Fruit fly (Drosophila melanogaster) whole organism, embryonic: ENCODE data around the gene CG17593.
A peak's percentile ranks its signal among the peaks of the same experiment; 100 is the strongest.

Source experiments
- Blimp-1 ChIP-seq: fragments of 200-800 bp; sonication (Bioruptor generic); optimal IDR thresholded peaks from 3 replicates; lab custom pipeline; 2018; ENCODE audit warnings: missing biosample characterization, missing genetic modification characterization, mild to moderate bottlenecking, moderate library complexity, missing genetic modification reagents
- CG10274 ChIP-seq: fragments of 200-800 bp; sonication (Bioruptor generic); optimal IDR thresholded peaks from 3 replicates; lab custom pipeline; 2017; ENCODE audit warnings: missing biosample characterization, mild to moderate bottlenecking, missing genetic modification characterization
- CG11456 ChIP-seq: fragments of 200-800 bp; sonication (Bioruptor generic); IDR thresholded peaks from 3 replicates; pipeline ENCODE4 v1.3.6; 2022; ENCODE audit warnings: missing biosample characterization, missing genetic modification characterization
- CG11504 ChIP-seq: fragments of 200-800 bp; sonication (Bioruptor generic); optimal IDR thresholded peaks from 3 replicates; lab custom pipeline; 2019; ENCODE audit warnings: missing biosample characterization, mild to moderate bottlenecking, missing genetic modification characterization, moderate library complexity
- CG11695 ChIP-seq: fragments of 200-800 bp; sonication (Bioruptor generic); IDR thresholded peaks from 3 replicates; pipeline ENCODE4 v1.3.6; 2022; ENCODE audit warnings: missing biosample characterization, missing genetic modification characterization
- CG11696 ChIP-seq: fragments of 200-800 bp; sonication (Bioruptor generic); IDR thresholded peaks from 2 replicates; pipeline ENCODE4 v1.3.6; 2022; ENCODE audit warnings: missing biosample characterization, missing genetic modification characterization
- CG13775 ChIP-seq: fragments of 200-800 bp; sonication (Bioruptor generic); optimal IDR thresholded peaks from 3 replicates; lab custom pipeline; 2017; ENCODE audit warnings: missing biosample characterization, mild to moderate bottlenecking, missing genetic modification characterization
- CG15269 ChIP-seq: fragments of 200-800 bp; sonication (Bioruptor generic); optimal IDR thresholded peaks from 2 replicates; lab custom pipeline; 2018; ENCODE audit warnings: missing biosample characterization, mild to moderate bottlenecking, missing genetic modification characterization, moderate library complexity
- CG17359 ChIP-seq: fragments of 200-800 bp; sonication (Bioruptor generic); optimal IDR thresholded peaks from 3 replicates; lab custom pipeline; 2018; ENCODE audit warnings: missing biosample characterization, mild to moderate bottlenecking, missing genetic modification characterization, moderate library complexity
- CG17361 ChIP-seq: fragments of 200-800 bp; sonication (Bioruptor generic); IDR thresholded peaks from 3 replicates; pipeline ENCODE4 v1.3.6; 2022; ENCODE audit warnings: missing biosample characterization, missing genetic modification characterization
- CG17612 ChIP-seq: fragments of 200-800 bp; sonication (Bioruptor generic); IDR thresholded peaks from 2 replicates; pipeline ENCODE4 v1.3.6; 2022; ENCODE audit warnings: missing biosample characterization, missing genetic modification characterization
- CG2712 ChIP-seq: fragments of 200-800 bp; optimal IDR thresholded peaks from 3 replicates; lab custom pipeline; 2019; ENCODE audit warnings: missing biosample characterization, mild to moderate bottlenecking, missing genetic modification characterization, moderate library complexity
- CG34422 ChIP-seq: fragments of 200-800 bp; sonication (Bioruptor generic); IDR thresholded peaks from 3 replicates; pipeline ENCODE4 v1.3.6; 2022; ENCODE audit warnings: missing biosample characterization, missing genetic modification characterization
- CG3847 ChIP-seq: fragments of 200-800 bp; sonication (Bioruptor generic); IDR thresholded peaks from 2 replicates; pipeline ENCODE4 v1.3.6; 2022; ENCODE audit warnings: missing biosample characterization, missing genetic modification characterization
- CG4424 ChIP-seq: fragments of 200-800 bp; sonication (Bioruptor generic); optimal IDR thresholded peaks from 3 replicates; lab custom pipeline; 2016; ENCODE audit warnings: missing biosample characterization, missing genetic modification characterization
- CG6272 ChIP-seq: fragments of 200-800 bp; sonication (Bioruptor generic); IDR thresholded peaks from 2 replicates; pipeline ENCODE4 v1.3.6; 2022; ENCODE audit warnings: missing biosample characterization, missing genetic modification characterization
- Camta ChIP-seq: fragments of 200-800 bp; sonication (Bioruptor generic); optimal IDR thresholded peaks from 2 replicates; lab custom pipeline; 2016; ENCODE audit warnings: missing biosample characterization, missing genetic modification characterization
- CkIIα-i1 ChIP-seq: fragments of 200-800 bp; sonication (Bioruptor generic); IDR thresholded peaks from 2 replicates; pipeline ENCODE4 v1.3.6; 2022; ENCODE audit warnings: missing biosample characterization, missing genetic modification characterization
- Dip2 ChIP-seq: fragments of 200-800 bp; sonication (Bioruptor generic); IDR thresholded peaks from 2 replicates; pipeline ENCODE4 v1.3.6; 2022; ENCODE audit warnings: missing biosample characterization, missing genetic modification characterization
- Dip3 ChIP-seq: fragments of 200-800 bp; sonication (Bioruptor generic); optimal IDR thresholded peaks from 3 replicates; lab custom pipeline; 2016; ENCODE audit warnings: missing biosample characterization, missing genetic modification characterization
- HLH3B ChIP-seq: fragments of 200-800 bp; sonication (Bioruptor generic); IDR thresholded peaks from 2 replicates; pipeline ENCODE4 v1.3.6; 2022; ENCODE audit warnings: missing biosample characterization, missing genetic modification characterization
- Hmx ChIP-seq: fragments of 200-800 bp; sonication (Bioruptor generic); optimal IDR thresholded peaks from 2 replicates; lab custom pipeline; 2016; ENCODE audit warnings: missing biosample characterization, missing genetic modification characterization
- Jarid2 ChIP-seq: fragments of 200-800 bp; sonication (Bioruptor generic); optimal IDR thresholded peaks from 3 replicates; lab custom pipeline; 2017; ENCODE audit warnings: mild to moderate bottlenecking, missing biosample characterization, missing genetic modification reagents, missing genetic modification characterization
- Nf-YA ChIP-seq: fragments of 200-800 bp; sonication (Bioruptor generic); IDR thresholded peaks from 2 replicates; pipeline ENCODE4 v1.3.6; 2022; ENCODE audit warnings: missing biosample characterization, missing genetic modification characterization
- NfI ChIP-seq: fragments of 200-800 bp; sonication (Bioruptor generic); optimal IDR thresholded peaks from 3 replicates; lab custom pipeline; 2018; ENCODE audit warnings: missing biosample characterization, mild to moderate bottlenecking, missing genetic modification characterization, moderate library complexity
- Poxn ChIP-seq: fragments of 200-800 bp; sonication (Bioruptor generic); IDR thresholded peaks from 2 replicates; pipeline ENCODE4 v1.3.6; 2022; ENCODE audit warnings: missing biosample characterization, missing genetic modification characterization
- Rfx ChIP-seq: fragments of 200-800 bp; sonication (Bioruptor generic); IDR thresholded peaks from 2 replicates; pipeline ENCODE4 v1.3.6; 2022; ENCODE audit warnings: missing biosample characterization, missing genetic modification characterization
- Six4 ChIP-seq: fragments of 200-800 bp; sonication (Bioruptor generic); optimal IDR thresholded peaks from 2 replicates; lab custom pipeline; 2016; ENCODE audit warnings: missing biosample characterization, missing genetic modification characterization
- Trl ChIP-seq, 3 experiments: fragments of >200 bp in 2 of 3; fragments of 200-800 bp in 1 of 3; sonication (Bioruptor generic) in 1 of 3; optimal IDR thresholded peaks; 2 replicates in 1 of 3; 3 replicates in 2 of 3; lab custom pipeline; 2016 to 2017; ENCODE audit warnings: missing biosample characterization in 1 of 3, missing genetic modification characterization in 1 of 3
- Xbp1 ChIP-seq: fragments of 200-800 bp; sonication (Bioruptor generic); optimal IDR thresholded peaks from 3 replicates; lab custom pipeline; 2016; ENCODE audit warnings: missing biosample characterization, mild to moderate bottlenecking, missing genetic modification characterization
- aop ChIP-seq: fragments of 200-800 bp; sonication (Bioruptor generic); IDR thresholded peaks from 2 replicates; pipeline ENCODE4 v1.3.6; 2022; ENCODE audit warnings: missing biosample characterization, missing genetic modification characterization
- ase ChIP-seq: fragments of 200-800 bp; sonication (Bioruptor generic); IDR thresholded peaks from 3 replicates; pipeline ENCODE4 v1.3.6; 2022; ENCODE audit warnings: missing biosample characterization, missing genetic modification characterization
- bsh ChIP-seq, 2 experiments: fragments of 200-800 bp; sonication (Bioruptor generic); optimal IDR thresholded peaks; 2 replicates each; lab custom pipeline; 2017 to 2018; ENCODE audit warnings: mild to moderate bottlenecking in 2 of 2, missing biosample characterization in 2 of 2, missing genetic modification characterization in 2 of 2, moderate library complexity in 1 of 2
- croc ChIP-seq: fragments of 200-800 bp; sonication (Bioruptor generic); conservative IDR thresholded peaks from 3 replicates; pipeline ENCODE4 v1.3.6; 2022; ENCODE audit warnings: missing biosample characterization, missing genetic modification characterization
- eve ChIP-seq, 2 experiments: fragments of >200 bp; optimal IDR thresholded peaks; 2 replicates each; lab custom pipeline; 2017; ENCODE audit warnings: missing biosample characterization in 2 of 2, missing genetic modification characterization in 2 of 2
- gce ChIP-seq: fragments of 200-800 bp; sonication (Bioruptor generic); IDR thresholded peaks from 3 replicates; pipeline ENCODE4 v1.3.6; 2022; ENCODE audit warnings: missing biosample characterization, missing genetic modification characterization
- gcm ChIP-seq: fragments of 200-800 bp; sonication (Bioruptor generic); optimal IDR thresholded peaks from 2 replicates; lab custom pipeline; 2019; ENCODE audit warnings: missing biosample characterization, mild to moderate bottlenecking, missing genetic modification characterization, moderate library complexity
- hkb ChIP-seq, 2 experiments: fragments of 200-800 bp in 1 of 2; fragments of >200 bp in 1 of 2; sonication (Bioruptor generic) in 1 of 2; IDR thresholded peaks in 1 of 2; optimal IDR thresholded peaks in 1 of 2; 2 replicates each; pipeline versions ENCODE4 v1.3.6 to Lab custom; 2017 to 2022; ENCODE audit warnings: missing biosample characterization in 1 of 2, missing genetic modification characterization in 1 of 2
- kni ChIP-seq: fragments of 200-800 bp; sonication (Bioruptor generic); optimal IDR thresholded peaks from 3 replicates; lab custom pipeline; 2017; ENCODE audit warnings: mild to moderate bottlenecking, missing biosample characterization, missing genetic modification reagents, missing genetic modification characterization
- lilli ChIP-seq: fragments of 200-800 bp; sonication (Bioruptor generic); optimal IDR thresholded peaks from 3 replicates; lab custom pipeline; 2016; ENCODE audit warnings: missing biosample characterization, missing genetic modification characterization
- otp ChIP-seq: fragments of 200-800 bp; sonication (Bioruptor generic); IDR thresholded peaks from 3 replicates; pipeline ENCODE4, ENCODE4 v1.3.6; 2022; ENCODE audit warnings: missing biosample characterization, missing genetic modification characterization
- prd ChIP-seq, 3 experiments: fragments of >200 bp in 2 of 3; fragments of 200-800 bp in 1 of 3; sonication (Bioruptor generic) in 1 of 3; optimal IDR thresholded peaks in 2 of 3; IDR thresholded peaks in 1 of 3; 2 replicates in 2 of 3; 3 replicates in 1 of 3; pipeline versions ENCODE4 v1.3.6 to Lab custom; 2017 to 2022; ENCODE audit warnings: missing biosample characterization in 1 of 3, missing genetic modification characterization in 1 of 3
- ranshi ChIP-seq: fragments of 200-800 bp; sonication (Bioruptor generic); IDR thresholded peaks from 2 replicates; pipeline ENCODE4 v1.3.6; 2022; ENCODE audit warnings: missing biosample characterization, missing genetic modification characterization
- sim ChIP-seq: fragments of 200-800 bp; sonication (Bioruptor generic); IDR thresholded peaks from 2 replicates; pipeline ENCODE4 v1.3.6; 2022; ENCODE audit warnings: missing biosample characterization, missing genetic modification characterization
- slou ChIP-seq: fragments of 200-800 bp; sonication (Bioruptor generic); optimal IDR thresholded peaks from 3 replicates; lab custom pipeline; 2016; ENCODE audit warnings: missing biosample characterization, missing genetic modification characterization
- tup ChIP-seq: fragments of 200-800 bp; sonication (Bioruptor generic); optimal IDR thresholded peaks from 2 replicates; lab custom pipeline; 2016; ENCODE audit warnings: missing biosample characterization, mild to moderate bottlenecking, missing genetic modification characterization, moderate library complexity

CG17593 gene

dm6 chr2L:3559647-3560046, 45.0 kb downstream of the CG17593 start (continued):
- TF ChIP-seq Blimp-1 (GFP tag; lab: Kevin White, UChicago) = peak; percentile 30
- TF ChIP-seq CG11695 (GFP tag; lab: Robert Waterston, UW) = peak; percentile 57; the same call in 1 of the 3 replicates
- no peak for TF ChIP-seq aop
- peak; percentile 13 for TF ChIP-seq CG15269
- peak; percentile 20 for TF ChIP-seq gcm (GFP tag; lab: Kevin White, UChicago)
- no peak for TF ChIP-seq Six4 (GFP tag; lab: Kevin White, UChicago)
- no peak for TF ChIP-seq prd (optimal IDR thresholded peaks at IDR 0.05; lab: Kevin White, UChicago)
- peak; percentile 45; the same call in 2 of the 3 replicates for TF ChIP-seq prd (GFP tag; IDR thresholded peaks at IDR 0.05; lab: Robert Waterston, UW)
- peak; percentile 44; the same call in 1 of the 2 replicates for TF ChIP-seq Rfx (GFP tag; lab: Robert Waterston, UW)
- TF ChIP-seq CG11504 (tag; lab: Kevin White, UChicago) = peak; percentile 7
- no peak for TF ChIP-seq tup
- no peak for TF ChIP-seq CG4424 (GFP tag; lab: Kevin White, UChicago)
- TF ChIP-seq lilli = no peak
- TF ChIP-seq bsh (GFP tag; optimal IDR thresholded peaks at IDR 0.05; lab: Kevin White, UChicago) = peak in 1 of 2 experiments; percentile 23
- TF ChIP-seq Nf-YA (GFP tag; lab: Robert Waterston, UW) = 0 out of 2 replicates have a peak, but pooled peaks have one; percentile 9
- TF ChIP-seq hkb (optimal IDR thresholded peaks at IDR 0.05; lab: Kevin White, UChicago) = no peak
- TF ChIP-seq hkb (GFP tag; IDR thresholded peaks at IDR 0.05; lab: Robert Waterston, UW) = 0 out of 2 replicates have a peak, but pooled peaks have one; percentile 42

- TF ChIP-seq bsh (GFP tag; optimal IDR thresholded peaks at IDR 0.05; lab: Kevin White, UChicago) (peak in 1 of 2 experiments; percentile 3), CG17361 (GFP tag; lab: Robert Waterston, UW) (peak; percentile 57; the same call in 1 of the 3 replicates), Dip2 (no peak)
Measured at dm6 chr2L:3562435-3562834, 47.8 kb downstream of the CG17593 start.

- no peak for TF ChIP-seq sim
- TF ChIP-seq CG17612 (GFP tag; lab: Robert Waterston, UW) = no peak
- no peak for TF ChIP-seq Dip3
- TF ChIP-seq CG11456 (GFP tag; lab: Robert Waterston, UW) = no peak
- no peak for TF ChIP-seq Jarid2 (GFP tag; lab: Kevin White, UChicago)
- TF ChIP-seq CG10274 (GFP tag; lab: Kevin White, UChicago) = no peak
- no peak for TF ChIP-seq CG17359 (tag; lab: Kevin White, UChicago)
- TF ChIP-seq croc = no peak
- no peak for TF ChIP-seq CkIIα-i1
- no peak for TF ChIP-seq gce (GFP tag; lab: Robert Waterston, UW)
- no peak for TF ChIP-seq CG34422 (GFP tag; lab: Robert Waterston, UW)
- no peak for TF ChIP-seq slou (GFP tag; lab: Kevin White, UChicago)
- TF ChIP-seq CG6272 (GFP tag; lab: Robert Waterston, UW) = no peak
Measured at dm6 chr2L:3564556-3564955, 49.9 kb downstream of the CG17593 start.

- TF ChIP-seq NfI (GFP tag; lab: Kevin White, UChicago) (peak; percentile 11), CG2712 (peak; percentile 75), CG3847 (GFP tag; lab: Robert Waterston, UW) (no peak), CG11696 (0 out of 2 replicates have a peak, but pooled peaks have one; percentile 24), ase (no peak), Xbp1 (GFP tag; lab: Kevin White, UChicago) (peak; percentile 32), otp (GFP tag; lab: Robert Waterston, UW) (peak; percentile 42; the same call in 1 of the 3 replicates), Dip3 (no peak), Blimp-1 (GFP tag; lab: Kevin White, UChicago) (peak; percentile 52), Hmx (GFP tag; lab: Kevin White, UChicago) (no peak), Camta (GFP tag; lab: Kevin White, UChicago) (no peak), ranshi (GFP tag; lab: Robert Waterston, UW) (peak; percentile 48; the same call in 1 of the 2 replicates), kni (GFP tag; lab: Kevin White, UChicago) (peak; percentile 19), eve (GFP tag; optimal IDR thresholded peaks at IDR 0.05; lab: Kevin White, UChicago) (no peak), CG13775 (peak; percentile 12), Poxn (GFP tag; lab: Robert Waterston, UW) (no peak), HLH3B (GFP tag; lab: Robert Waterston, UW) (0 out of 2 replicates have a peak, but pooled peaks have one; percentile 11), Trl (optimal IDR thresholded peaks at IDR 0.05; lab: Kevin White, UChicago) (no peak), Trl (GFP tag; optimal IDR thresholded peaks at IDR 0.05; lab: Kevin White, UChicago) (peak; percentile 29)
Measured at dm6 chr2L:3566532-3566931, 51.9 kb downstream of the CG17593 start.
